Worm (Caenorhabditis elegans) whole organism, L1 larva: ENCODE data around the gene sru-1.
A peak's percentile ranks its signal among the peaks of the same experiment; 100 is the strongest.

Source experiments
- C04F5.9 ChIP-seq: sonication (generic microtip); optimal IDR thresholded peaks from 2 replicates; lab custom pipeline; 2016; ENCODE audit warnings: missing genetic modification characterization, missing compliant biosample characterization
- F16B12.6 ChIP-seq: fragments of 150-350 bp; optimal IDR thresholded peaks from 2 replicates; lab custom pipeline; 2014; ENCODE audit warnings: missing biosample characterization, missing genetic modification characterization
- aly-2 ChIP-seq: fragments of 150-350 bp; optimal IDR thresholded peaks from 2 replicates; lab custom pipeline; 2014; ENCODE audit warnings: missing biosample characterization, missing genetic modification characterization
- blmp-1 ChIP-seq: fragments of 150-350 bp; optimal IDR thresholded peaks from 2 replicates; lab custom pipeline; 2014; ENCODE audit warnings: missing biosample characterization, missing genetic modification characterization
- ceh-63 ChIP-seq: fragments of 200-800 bp; sonication (Bioruptor generic); optimal IDR thresholded peaks from 2 replicates; lab custom pipeline; 2018; ENCODE audit warnings: mild to moderate bottlenecking, missing genetic modification characterization, missing compliant biosample characterization
- ceh-8 ChIP-seq: fragments of 200-800 bp; sonication (Bioruptor generic); optimal IDR thresholded peaks from 2 replicates; lab custom pipeline; 2018; ENCODE audit warnings: mild to moderate bottlenecking, missing genetic modification characterization, moderate library complexity, missing compliant biosample characterization
- ceh-88 ChIP-seq: fragments of 200-800 bp; sonication (Bioruptor generic); IDR thresholded peaks from 2 replicates; pipeline ENCODE4 v1.3.6; 2022; ENCODE audit warnings: missing genetic modification characterization, missing compliant biosample characterization
- ces-1 ChIP-seq: fragments of 150-350 bp; optimal IDR thresholded peaks from 2 replicates; lab custom pipeline; 2014; ENCODE audit warnings: missing biosample characterization, missing genetic modification reagents, missing genetic modification characterization
- dpl-1 ChIP-seq, 3 experiments: fragments of 150-350 bp in 2 of 3; sonication (generic microtip) in 1 of 3; optimal IDR thresholded peaks; 2 replicates each; lab custom pipeline; 2014 to 2017; ENCODE audit warnings: missing biosample characterization in 3 of 3, missing genetic modification characterization in 3 of 3, missing genetic modification reagents in 3 of 3
- dsc-1 ChIP-seq: sonication (generic microtip); optimal IDR thresholded peaks from 2 replicates; lab custom pipeline; 2016; ENCODE audit warnings: mild to moderate bottlenecking, missing genetic modification characterization, missing compliant biosample characterization
- efl-1 ChIP-seq, 4 experiments: fragments of 150-350 bp; optimal IDR thresholded peaks in 3 of 4; peaks in 1 of 4; 1 replicate in 1 of 4; 2 replicates in 3 of 4; lab custom pipeline; 2014; ENCODE audit warnings: missing biosample characterization in 2 of 4, missing genetic modification characterization in 2 of 4, missing genetic modification reagents in 2 of 4
- efl-3 ChIP-seq: fragments of 200-800 bp; sonication (Bioruptor generic); optimal IDR thresholded peaks from 2 replicates; lab custom pipeline; 2018; ENCODE audit warnings: mild to moderate bottlenecking, missing genetic modification characterization, missing compliant biosample characterization
- egl-13 ChIP-seq: sonication (generic microtip); optimal IDR thresholded peaks from 2 replicates; lab custom pipeline; 2016; ENCODE audit warnings: missing genotype, missing genetic modification reagents, missing genetic modification characterization, missing compliant biosample characterization
- egl-27 ChIP-seq, 2 experiments: fragments of 150-350 bp in 1 of 2; sonication (generic microtip); optimal IDR thresholded peaks; 3 replicates each; lab custom pipeline; 2017 to 2018; ENCODE audit warnings: missing biosample characterization in 2 of 2, missing genetic modification characterization in 2 of 2, missing genetic modification reagents in 2 of 2
- elt-2 ChIP-seq: sonication (generic microtip); optimal IDR thresholded peaks from 2 replicates; lab custom pipeline; 2016; ENCODE audit warnings: missing genetic modification characterization, mild to moderate bottlenecking, inconsistent platforms, missing compliant biosample characterization, missing genetic modification reagents
- elt-3 ChIP-seq, 6 experiments: fragments of 150-350 bp in 1 of 6; sonication (generic microtip); optimal IDR thresholded peaks; 2 replicates each; lab custom pipeline; 2017 to 2018; ENCODE audit warnings: missing biosample characterization in 6 of 6, missing genetic modification characterization in 6 of 6, inconsistent platforms in 1 of 6
- fkh-10 ChIP-seq: sonication (generic microtip); optimal IDR thresholded peaks from 2 replicates; lab custom pipeline; 2017; ENCODE audit warnings: missing biosample characterization, missing genetic modification reagents, missing genetic modification characterization
- grh-1 ChIP-seq: fragments of 200-800 bp; sonication (Bioruptor generic); IDR thresholded peaks from 2 replicates; pipeline ENCODE4 v1.3.6; 2022; ENCODE audit warnings: missing genetic modification reagents, missing genetic modification characterization, missing compliant biosample characterization
- hlh-17 ChIP-seq: fragments of 200-800 bp; sonication (Bioruptor generic); optimal IDR thresholded peaks from 2 replicates; lab custom pipeline; 2018; ENCODE audit warnings: missing genetic modification characterization, mild to moderate bottlenecking, missing compliant biosample characterization, moderate library complexity, borderline replicate concordance
- hpl-2 ChIP-seq: fragments of 150-350 bp; optimal IDR thresholded peaks from 2 replicates; lab custom pipeline; 2014; ENCODE audit warnings: missing biosample characterization, missing genetic modification reagents, missing genetic modification characterization
- isw-1 ChIP-seq: fragments of 200-800 bp; sonication (Bioruptor generic); IDR thresholded peaks from 2 replicates; pipeline ENCODE4 v1.3.6; 2022; ENCODE audit warnings: missing genetic modification characterization, missing compliant biosample characterization
- jun-1 ChIP-seq: fragments of 150-350 bp; optimal IDR thresholded peaks from 2 replicates; lab custom pipeline; 2014; ENCODE audit warnings: missing biosample characterization, missing genetic modification reagents, missing genetic modification characterization
- lin-15B ChIP-seq: fragments of 150-350 bp; sonication (generic microtip); optimal IDR thresholded peaks from 3 replicates; lab custom pipeline; 2014; ENCODE audit warnings: missing biosample characterization, missing genetic modification characterization
- lin-39 ChIP-seq: fragments of 150-350 bp; optimal IDR thresholded peaks from 2 replicates; lab custom pipeline; 2014; ENCODE audit warnings: missing biosample characterization, missing genetic modification reagents, missing genetic modification characterization
- mep-1 ChIP-seq: fragments of 150-350 bp; optimal IDR thresholded peaks from 2 replicates; lab custom pipeline; 2014; ENCODE audit warnings: missing biosample characterization, missing genetic modification characterization
- nhr-11 ChIP-seq: fragments of 150-350 bp; optimal IDR thresholded peaks from 2 replicates; lab custom pipeline; 2014; ENCODE audit warnings: missing biosample characterization, missing genetic modification characterization
- nhr-12 ChIP-seq: sonication (generic microtip); optimal IDR thresholded peaks from 2 replicates; lab custom pipeline; 2017; ENCODE audit warnings: missing biosample characterization, missing genetic modification characterization
- nhr-20 ChIP-seq: sonication (generic microtip); optimal IDR thresholded peaks from 2 replicates; lab custom pipeline; 2016; ENCODE audit warnings: mild to moderate bottlenecking, missing genetic modification characterization, missing compliant biosample characterization
- nhr-237 ChIP-seq: fragments of 150-350 bp; optimal IDR thresholded peaks from 2 replicates; lab custom pipeline; 2014; ENCODE audit warnings: missing biosample characterization, missing genetic modification characterization
- nhr-28 ChIP-seq: fragments of 150-350 bp; optimal IDR thresholded peaks from 2 replicates; lab custom pipeline; 2014; ENCODE audit warnings: missing biosample characterization, missing genetic modification characterization
- nhr-47 ChIP-seq: sonication (generic microtip); optimal IDR thresholded peaks from 2 replicates; lab custom pipeline; 2016; ENCODE audit warnings: mild to moderate bottlenecking, missing genetic modification characterization, moderate library complexity, missing compliant biosample characterization
- nhr-76 ChIP-seq: sonication (generic microtip); optimal IDR thresholded peaks from 2 replicates; lab custom pipeline; 2017; ENCODE audit warnings: missing biosample characterization, missing genetic modification characterization
- nhr-90 ChIP-seq: sonication (generic microtip); optimal IDR thresholded peaks from 2 replicates; lab custom pipeline; 2016; ENCODE audit warnings: mild to moderate bottlenecking, missing genetic modification characterization, missing compliant biosample characterization; ENCODE audit not compliant: poor library complexity
- pag-3 ChIP-seq: sonication (generic microtip); optimal IDR thresholded peaks from 2 replicates; lab custom pipeline; 2017; ENCODE audit warnings: missing genetic modification characterization, mild to moderate bottlenecking, missing compliant biosample characterization, antibody characterized with exemption, borderline replicate concordance; ENCODE audit not compliant: insufficient read depth
- pax-3 ChIP-seq: fragments of 200-800 bp; sonication (Bioruptor generic); optimal IDR thresholded peaks from 2 replicates; lab custom pipeline; 2018; ENCODE audit warnings: mild to moderate bottlenecking, missing genetic modification characterization, moderate library complexity, missing compliant biosample characterization
- rnt-1 ChIP-seq: sonication (generic microtip); optimal IDR thresholded peaks from 2 replicates; lab custom pipeline; 2016; ENCODE audit warnings: mild to moderate bottlenecking, missing genetic modification characterization, moderate library complexity, missing compliant biosample characterization
- skn-1 ChIP-seq: fragments of 150-350 bp; optimal IDR thresholded peaks from 2 replicates; lab custom pipeline; 2014; ENCODE audit warnings: missing biosample characterization, missing genetic modification characterization
- snpc-4 ChIP-seq: fragments of 150-350 bp; optimal IDR thresholded peaks from 2 replicates; lab custom pipeline; 2014; ENCODE audit warnings: missing biosample characterization, missing genetic modification characterization
- snu-23 ChIP-seq: sonication (generic microtip); optimal IDR thresholded peaks from 2 replicates; lab custom pipeline; 2016; ENCODE audit warnings: missing genetic modification characterization, missing compliant biosample characterization
- sox-4 ChIP-seq: sonication (generic microtip); optimal IDR thresholded peaks from 2 replicates; lab custom pipeline; 2016; ENCODE audit warnings: missing genetic modification characterization, missing compliant biosample characterization
- sptf-1 ChIP-seq: fragments of 150-350 bp; optimal IDR thresholded peaks from 2 replicates; lab custom pipeline; 2014; ENCODE audit warnings: missing biosample characterization, missing genetic modification characterization
- sup-37 ChIP-seq: fragments of 200-800 bp; sonication (Bioruptor generic); optimal IDR thresholded peaks from 2 replicates; lab custom pipeline; 2018; ENCODE audit warnings: mild to moderate bottlenecking, missing genetic modification characterization, missing compliant biosample characterization
- swsn-7 ChIP-seq: sonication (generic microtip); optimal IDR thresholded peaks from 2 replicates; lab custom pipeline; 2016; ENCODE audit warnings: missing genetic modification characterization, missing compliant biosample characterization
- unc-30 ChIP-seq: sonication (generic microtip); optimal IDR thresholded peaks from 2 replicates; lab custom pipeline; 2017; ENCODE audit warnings: missing biosample characterization, missing genetic modification characterization
- zag-1 ChIP-seq: fragments of 150-350 bp; optimal IDR thresholded peaks from 2 replicates; lab custom pipeline; 2014; ENCODE audit warnings: missing biosample characterization, missing genetic modification characterization
- ztf-11 ChIP-seq, 2 experiments: sonication (generic microtip); optimal IDR thresholded peaks; 2 replicates each; lab custom pipeline; 2016 to 2017; ENCODE audit warnings: missing genetic modification characterization in 2 of 2, missing biosample characterization in 1 of 2, missing compliant biosample characterization in 1 of 2
- ztf-4 ChIP-seq: fragments of 150-350 bp; optimal IDR thresholded peaks from 2 replicates; lab custom pipeline; 2014; ENCODE audit warnings: missing biosample characterization, missing genetic modification characterization

Gene sru-1

DNA sequence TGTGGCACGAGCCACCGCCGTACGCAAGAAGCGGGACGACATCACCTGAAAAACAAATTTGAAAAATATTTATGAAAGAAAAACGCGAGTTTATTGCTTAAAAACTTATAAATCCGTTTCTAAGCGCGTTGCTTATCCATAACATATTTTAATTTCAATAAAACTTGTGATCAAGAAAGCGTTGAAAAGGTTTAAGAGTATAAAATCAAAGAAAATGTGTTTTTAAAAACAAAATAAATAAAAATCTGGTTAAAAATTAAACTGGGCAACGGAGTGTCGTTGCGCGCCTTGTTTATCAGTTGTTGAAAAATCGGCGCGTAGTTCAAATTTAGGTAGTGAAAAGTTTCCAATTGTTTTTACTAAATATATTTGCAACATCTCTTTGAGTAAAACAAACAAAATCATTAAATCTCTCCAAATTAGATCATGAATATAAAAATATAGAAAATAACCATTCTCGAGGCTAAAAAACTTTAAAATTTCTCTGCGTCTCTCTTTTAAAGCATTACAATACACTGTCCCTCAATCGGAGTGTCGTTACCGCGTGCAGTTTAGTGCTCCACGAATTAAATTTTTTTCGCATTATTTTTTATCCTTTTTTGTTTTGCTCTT is 36.5 kb downstream of the sru-1 start, which contains the start of gene ndua-5 (continued):
- TF ChIP-seq nhr-11 (tag; lab: Kevin White, UChicago), result no peak
- peak; percentile 61 for TF ChIP-seq blmp-1
- peak; percentile 86 to 92 (median 88) for TF ChIP-seq dpl-1 (GFP tag; optimal IDR thresholded peaks at IDR 0.05; lab: Kevin White, UChicago)
- TF ChIP-seq sup-37, result no peak
- TF ChIP-seq lin-15B, result peak; percentile 66
- TF ChIP-seq sptf-1 (tag; lab: Kevin White, UChicago), result no peak
- no peak for TF ChIP-seq jun-1 (tag; lab: Kevin White, UChicago)
- no peak for TF ChIP-seq fkh-10
- no peak for TF ChIP-seq ztf-11 (tag; optimal IDR thresholded peaks at IDR 0.05; lab: Kevin White, UChicago)
- TF ChIP-seq nhr-90 (tag; lab: Kevin White, UChicago), result peak; percentile 42
- peak; percentile 23; the same call in 1 of the 2 replicates for TF ChIP-seq isw-1
- TF ChIP-seq mep-1, result no peak
- no peak for TF ChIP-seq ces-1 (GFP tag; lab: Kevin White, UChicago)
- TF ChIP-seq snu-23 (GFP tag; lab: Kevin White, UChicago), result peak; percentile 65
- no peak for TF ChIP-seq ceh-88
- TF ChIP-seq aly-2 (tag; lab: Kevin White, UChicago), result no peak
- TF ChIP-seq ztf-4 (tag; lab: Kevin White, UChicago), result no peak
- TF ChIP-seq pag-3 (tag; lab: Kevin White, UChicago), result no peak
- no peak for TF ChIP-seq F16B12.6 (tag; lab: Kevin White, UChicago)
- TF ChIP-seq zag-1, result no peak
- no peak for TF ChIP-seq unc-30
- no peak for TF ChIP-seq ceh-63 (GFP tag; lab: Kevin White, UChicago)
- no peak for TF ChIP-seq nhr-76
- TF ChIP-seq lin-39, result no peak
- no peak for TF ChIP-seq sox-4 (tag; lab: Kevin White, UChicago)
- no peak for TF ChIP-seq hlh-17
- TF ChIP-seq nhr-28 (tag; lab: Kevin White, UChicago), result no peak
- TF ChIP-seq pax-3 (tag; lab: Kevin White, UChicago), result no peak
- TF ChIP-seq dsc-1 (tag; lab: Kevin White, UChicago), result peak; percentile 59
- TF ChIP-seq grh-1, result no peak
- TF ChIP-seq elt-2 (tag; lab: Kevin White, UChicago), result no peak
- TF ChIP-seq swsn-7, result peak; percentile 64
- peak; percentile 74 for TF ChIP-seq nhr-47
- TF ChIP-seq ceh-8 (GFP tag; lab: Kevin White, UChicago), result no peak
- no peak for TF ChIP-seq nhr-237 (tag; lab: Kevin White, UChicago)
- no peak for TF ChIP-seq efl-3 (GFP tag; lab: Kevin White, UChicago)
- peak; percentile 62 for TF ChIP-seq nhr-20 (tag; lab: Kevin White, UChicago)
- TF ChIP-seq rnt-1 (tag; lab: Kevin White, UChicago), result no peak
- no peak for TF ChIP-seq nhr-12 (tag; lab: Kevin White, UChicago)
- TF ChIP-seq efl-1 (optimal IDR thresholded peaks at IDR 0.05; lab: Kevin White, UChicago), result peak; percentile 90 to 92
- TF ChIP-seq efl-1 (GFP tag; optimal IDR thresholded peaks at IDR 0.05 in 1 of 2; lab: Kevin White, UChicago), result peak; percentile 91 to 98
- no peak for TF ChIP-seq egl-27 (tag; optimal IDR thresholded peaks at IDR 0.05; lab: Kevin White, UChicago)
- no peak for TF ChIP-seq C04F5.9 (tag; lab: Kevin White, UChicago)
- no peak for TF ChIP-seq egl-13 (tag; lab: Kevin White, UChicago)
- no peak for TF ChIP-seq elt-3 (tag; optimal IDR thresholded peaks at IDR 0.05; lab: Kevin White, UChicago)
- no peak for TF ChIP-seq skn-1 (tag; lab: Kevin White, UChicago)
- TF ChIP-seq hpl-2, result no peak
- TF ChIP-seq snpc-4, result peak; percentile 49
